Fruit fly (Drosophila melanogaster): ENCODE data around the gene mRpL45.
A peak's percentile ranks its signal among the peaks of the same experiment; 100 is the strongest.

DNA sequence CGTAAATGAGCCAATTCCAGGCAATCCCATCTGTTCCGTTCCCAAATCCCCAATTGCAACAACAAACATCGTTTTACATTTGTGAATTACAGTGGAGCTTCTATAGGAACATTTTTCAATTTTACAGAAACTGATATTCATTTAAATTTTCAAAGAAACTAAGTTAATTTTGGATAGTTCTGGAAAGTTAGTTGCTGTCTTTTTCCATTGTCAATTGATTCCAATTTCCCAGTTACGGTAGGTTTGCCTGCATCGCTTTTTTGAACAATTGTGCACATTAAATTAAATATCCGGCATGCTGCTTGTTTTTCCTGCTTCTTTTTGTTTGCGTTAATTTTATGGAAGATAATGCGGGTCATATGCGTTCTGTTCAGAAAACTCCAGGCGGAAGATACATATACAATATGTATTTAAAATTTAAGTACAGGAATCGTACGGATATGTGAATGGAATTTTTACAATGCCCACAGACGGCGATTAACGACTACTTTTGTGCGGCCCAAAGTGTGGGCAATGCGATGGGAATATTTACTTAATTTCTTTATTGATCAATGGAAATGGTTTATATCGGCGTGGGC is 9.7 kb downstream of the mRpL45 start:
- TF ChIP-seq CG32264 (GFP tag; optimal IDR thresholded peaks at IDR 0.05) (no peak), dl (GFP tag; optimal IDR thresholded peaks at IDR 0.05; ENCODE audit: insufficient read depth in 1 of 2, partially characterized antibody in 2 of 2) (no peak), br (GFP tag; optimal IDR thresholded peaks at IDR 0.05) (peak; percentile 74), Myc (optimal IDR thresholded peaks at IDR 0.05) (no peak), Hr78 (GFP tag; optimal IDR thresholded peaks at IDR 0.05) (no peak), woc (GFP tag; optimal IDR thresholded peaks at IDR 0.05) (peak; percentile 51), h (GFP tag; optimal IDR thresholded peaks at IDR 0.05) (peak; percentile 12), jim (GFP tag; optimal IDR thresholded peaks at IDR 0.05) (no peak), GATAd (GFP tag; optimal IDR thresholded peaks at IDR 0.05) (no peak), lola (GFP tag; optimal IDR thresholded peaks at IDR 0.05) (no peak), Mio (GFP tag; optimal IDR thresholded peaks at IDR 0.05) (no peak), fru (GFP tag; optimal IDR thresholded peaks at IDR 0.05) (peak; percentile 8)

Measured in whole organism, wandering third instar larva.